Worm (Caenorhabditis elegans): ENCODE results near the gene nlp-58.
"Not testable (repeated sequence)": the region's sequence is repeated elsewhere in the genome, so short reads cannot be mapped to it uniquely, and the experiment has no call there.

nlp-58 gene

DNA sequence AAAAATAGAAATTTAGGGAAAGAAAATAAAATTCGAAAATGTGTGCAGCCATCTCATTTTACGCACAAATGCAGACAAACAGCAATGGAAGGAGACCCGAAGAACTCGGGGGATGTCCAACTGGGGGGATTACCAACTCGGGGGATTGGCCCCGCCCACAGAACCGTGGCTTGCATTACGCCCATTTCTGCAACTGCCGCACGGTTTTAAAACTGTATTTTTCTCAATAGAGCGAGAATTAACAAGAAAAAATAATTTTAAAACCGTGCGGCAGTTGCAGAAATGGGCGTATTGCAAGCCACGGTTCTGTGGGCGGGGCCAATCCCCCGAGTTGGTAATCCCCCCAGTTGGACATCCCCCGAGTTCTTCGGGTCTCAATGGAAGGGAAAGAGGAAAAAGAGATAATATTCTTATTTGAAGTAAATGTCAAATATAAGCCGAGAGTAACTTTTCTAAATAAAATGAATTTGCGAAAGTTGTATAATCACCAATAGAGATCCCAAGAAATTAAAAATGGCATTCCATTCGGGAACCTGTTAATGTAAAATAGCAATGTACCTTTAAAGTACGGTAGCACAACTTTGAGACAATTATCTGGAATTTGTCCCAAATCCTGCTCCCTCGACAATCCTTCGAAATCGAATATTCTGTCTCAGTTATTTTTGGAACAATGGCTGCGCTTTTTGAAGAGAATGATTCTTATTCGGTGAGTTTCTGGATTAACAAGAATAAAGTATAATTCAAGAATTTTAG, 32.2 kb upstream of the nlp-58 start, which contains the start of the genes ruvb-1 and tofu-1 (continued):
- TF ChIP-seq ztf-28 (GFP tag; IDR thresholded peaks at IDR 0.05) (0 out of 2 replicates have a peak, but pooled peaks have one; percentile 52), Y53G8AR.9 (GFP tag; conservative IDR thresholded peaks at IDR 0.05) (peak; percentile 64), rpc-1 (optimal IDR thresholded peaks at IDR 0.05) (peak; percentile 34), attf-5 (GFP tag; optimal IDR thresholded peaks at IDR 0.05) (peak; percentile 74), chd-7 (tag; optimal IDR thresholded peaks at IDR 0.05) (peak; percentile 15), pbrm-1 (GFP tag; IDR thresholded peaks at IDR 0.05) (peak; percentile 74; the same call in 1 of the 2 replicates), rcor-1 (GFP tag; IDR thresholded peaks at IDR 0.05) (peak; percentile 59), K11D2.4 (GFP tag; IDR thresholded peaks at IDR 0.05) (peak; percentile 50; the same call in 1 of the 2 replicates), nfyb-1 (GFP tag; IDR thresholded peaks at IDR 0.05) (peak; percentile 80; the same call in 1 of the 2 replicates), ceh-27 (GFP tag; optimal IDR thresholded peaks at IDR 0.05) (peak; percentile 59), tbp1 (GFP tag; optimal IDR thresholded peaks at IDR 0.05) (peak; percentile 14), egrh-3 (GFP tag; IDR thresholded peaks at IDR 0.05) (peak; percentile 57), B0336.3 (GFP tag; IDR thresholded peaks at IDR 0.05) (0 out of 2 replicates have a peak, but pooled peaks have one; percentile 15), snpc-4 (tag; optimal IDR thresholded peaks at IDR 0.05) (peak in 2 of 4 experiments; percentile 47 to 62), nhr-80 (tag; optimal IDR thresholded peaks at IDR 0.05) (peak; percentile 60), zfh-2 (GFP tag; conservative IDR thresholded peaks at IDR 0.05) (0 out of 2 replicates have a peak, but pooled peaks have one; percentile 29), D2030.7 (GFP tag; IDR thresholded peaks at IDR 0.05) (peak; percentile 35), dox-1 (GFP tag; IDR thresholded peaks at IDR 0.05) (peak; percentile 54; the same call in 1 of the 2 replicates), cebp-1 (GFP tag; IDR thresholded peaks at IDR 0.05) (0 out of 2 replicates have a peak, but pooled peaks have one; percentile 63), cebp-1 (tag; optimal IDR thresholded peaks at IDR 0.05) (peak; percentile 69), aptf-2 (GFP tag; conservative IDR thresholded peaks at IDR 0.05) (0 out of 2 replicates have a peak, but pooled peaks have one; percentile 62), T07F8.4 (tag; optimal IDR thresholded peaks at IDR 0.05) (peak; percentile 15), mcd-1 (GFP tag; IDR thresholded peaks at IDR 0.05) (peak; percentile 91), nhr-90 (tag; optimal IDR thresholded peaks at IDR 0.05) (peak; percentile 29), lsl-1 (GFP tag; optimal IDR thresholded peaks at IDR 0.05) (peak; percentile 63), B0019.2 (GFP tag; conservative IDR thresholded peaks at IDR 0.05) (0 out of 2 replicates have a peak, but pooled peaks have one; percentile 45)
- TF ChIP-seq rpc-1 (tag; optimal IDR thresholded peaks at IDR 0.05); snpc-4 (GFP tag; optimal IDR thresholded peaks at IDR 0.05): not testable (repeated sequence)

ce11 chrV:9978425-9978824, 29.7 kb upstream of the nlp-58 start:
- no peak for TF ChIP-seq snpc-1.1 (tag; optimal IDR thresholded peaks at IDR 0.05; ENCODE audit: insufficient read depth)
- no peak for TF ChIP-seq B0019.2 (GFP tag; conservative IDR thresholded peaks at IDR 0.05)
- no peak for TF ChIP-seq lag-1 (GFP tag; IDR thresholded peaks at IDR 0.05)
- TF ChIP-seq snpc-4 (GFP tag; optimal IDR thresholded peaks at IDR 0.05) = no peak
- TF ChIP-seq snpc-4 (tag; optimal IDR thresholded peaks at IDR 0.05) = peak in 2 of 4 experiments; percentile 24 to 26
- no peak for TF ChIP-seq let-526 (GFP tag; IDR thresholded peaks at IDR 0.05)
- TF ChIP-seq ekl-4 (GFP tag; IDR thresholded peaks at IDR 0.05) = peak; percentile 46; the same call in 1 of the 2 replicates
- peak; percentile 20 for TF ChIP-seq tbp1 (GFP tag; optimal IDR thresholded peaks at IDR 0.05)
- TF ChIP-seq him-1 (tag; optimal IDR thresholded peaks at IDR 0.05) = no peak
- TF ChIP-seq attf-6 (GFP tag; IDR thresholded peaks at IDR 0.05) = 0 out of 2 replicates have a peak, but pooled peaks have one; percentile 11
- peak; percentile 16 for TF ChIP-seq snpc-3.4 (tag; optimal IDR thresholded peaks at IDR 0.05)
- TF ChIP-seq attf-5 (GFP tag; optimal IDR thresholded peaks at IDR 0.05) = peak; percentile 28
- peak; percentile 71; the same call in 1 of the 2 replicates for TF ChIP-seq hsf-1 (GFP tag; IDR thresholded peaks at IDR 0.05)
- no peak for TF ChIP-seq ztf-26 (tag; optimal IDR thresholded peaks at IDR 0.05)
- TF ChIP-seq B0336.3 (GFP tag; IDR thresholded peaks at IDR 0.05) = peak; percentile 84
- peak; percentile 24 for TF ChIP-seq chd-7 (tag; optimal IDR thresholded peaks at IDR 0.05)
- peak; percentile 38; the same call in 1 of the 2 replicates for TF ChIP-seq mcd-1 (GFP tag; IDR thresholded peaks at IDR 0.05)
- TF ChIP-seq ceh-27 (GFP tag; optimal IDR thresholded peaks at IDR 0.05) = peak; percentile 39
- TF ChIP-seq ceh-100 (GFP tag; IDR thresholded peaks at IDR 0.05) = peak; percentile 18; the same call in 1 of the 2 replicates
- no peak for TF ChIP-seq ama-1 (optimal IDR thresholded peaks at IDR 0.05)
- no peak for TF ChIP-seq ama-1 (GFP tag; optimal IDR thresholded peaks at IDR 0.05)
- no peak for TF ChIP-seq F39B2.1 (GFP tag; IDR thresholded peaks at IDR 0.05)
- TF ChIP-seq nfyb-1 (GFP tag; IDR thresholded peaks at IDR 0.05) = 0 out of 2 replicates have a peak, but pooled peaks have one; percentile 47
- TF ChIP-seq gei-17 (GFP tag; optimal IDR thresholded peaks at IDR 0.05) = no peak
- TF ChIP-seq die-1 (tag; optimal IDR thresholded peaks at IDR 0.05) = peak; percentile 23
- TF ChIP-seq hrde-1 (tag; optimal IDR thresholded peaks at IDR 0.05; ENCODE audit: borderline replicate concordance) = peak; percentile 21
- no peak for TF ChIP-seq mxl-1 (tag; optimal IDR thresholded peaks at IDR 0.05)
